Worm (Caenorhabditis elegans) whole organism, L1 larva: ENCODE results near the gene R11G1.11.

Source experiments
- F16B12.6 ChIP-seq: fragments of 150-350 bp; optimal IDR thresholded peaks from 2 replicates; lab custom pipeline; 2014; ENCODE audit warnings: missing biosample characterization, missing genetic modification characterization
- grh-1 ChIP-seq: fragments of 200-800 bp; sonication (Bioruptor generic); IDR thresholded peaks from 2 replicates; pipeline ENCODE4 v1.3.6; 2022; ENCODE audit warnings: missing genetic modification reagents, missing genetic modification characterization, missing compliant biosample characterization
- zip-4 ChIP-seq: fragments of 200-800 bp; sonication (Bioruptor generic); optimal IDR thresholded peaks from 2 replicates; lab custom pipeline; 2018; ENCODE audit warnings: mild to moderate bottlenecking, missing genetic modification characterization, moderate library complexity, missing compliant biosample characterization

- TF ChIP-seq F16B12.6 (tag; lab: Kevin White, UChicago) (peak; percentile 48), zip-4 (GFP tag; lab: Kevin White, UChicago) (peak; percentile 51), grh-1 (no peak)
These were observed 49.0 kb upstream of the R11G1.11 start, which contains the start of gene C18B2.4 for ce11 chrX:3605727-3606126.
